Fruit fly (Drosophila melanogaster) S2 (cell line): ENCODE measurements around the gene CG14113.

Experiments used
- CG8478 ChIP-seq: fragments of >200 bp; optimal IDR thresholded peaks from 2 replicates; lab custom pipeline; 2018
- CTCF ChIP-seq, 2 experiments: fragments of >200 bp; optimal IDR thresholded peaks; 2 replicates each; lab custom pipeline; 2018

dm6 chr3L:13288161-13288560, 40.8 kb upstream of the CG14113 start:
- TF ChIP-seq CG8478 (lab: Kevin White, UChicago) (no peak), CTCF (optimal IDR thresholded peaks at IDR 0.05; lab: Kevin White, UChicago) (no peak)
